Fruit fly (Drosophila melanogaster): ENCODE results near the gene Art9.

DNA sequence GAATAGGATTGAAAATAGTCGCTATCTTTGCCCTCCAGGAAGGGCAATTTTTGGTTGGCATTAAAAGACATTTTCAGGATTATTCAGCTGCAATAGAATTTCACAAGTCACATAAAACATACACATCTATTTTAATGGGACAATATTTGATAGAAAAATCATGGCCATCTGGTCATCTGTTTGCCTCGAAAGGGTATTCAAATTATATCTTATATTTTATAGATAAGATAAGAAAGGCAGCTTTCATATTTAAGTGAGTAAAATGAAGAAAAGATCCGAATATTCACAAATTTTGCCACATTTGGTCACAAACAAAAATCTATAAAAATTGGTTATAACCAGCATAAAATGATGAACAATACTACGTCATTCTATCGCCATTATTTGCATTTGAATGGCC is 2.5 kb upstream of the Art9 start, which contains the start of gene Art6:
- TF ChIP-seq h (optimal IDR thresholded peaks at IDR 0.05) (no peak), Myc (optimal IDR thresholded peaks at IDR 0.05) (no peak)
